Fruit fly (Drosophila melanogaster): Measurements from ENCODE around the gene rt.

dm6 chr3L:11561946-11562760 lies 25.4 kb downstream of the rt start, which contains the start of the genes CG7394 and Mob2:
- TF ChIP-seq Sin3A (optimal IDR thresholded peaks at IDR 0.05): no peak
- no peak for TF ChIP-seq insv (optimal IDR thresholded peaks at IDR 0.05)

Data from Kc167 (cell line).